Fruit fly (Drosophila melanogaster) whole organism, prepupa: ENCODE data around the gene CG11454.

Experiments
- CG10631 ChIP-seq: fragments of 200-800 bp; sonication (Bioruptor generic); optimal IDR thresholded peaks from 2 replicates; lab custom pipeline; 2016; ENCODE audit warnings: missing biosample characterization, missing genetic modification characterization
- CG11294 ChIP-seq: fragments of 200-800 bp; sonication (Bioruptor generic); IDR thresholded peaks from 2 replicates; pipeline ENCODE4 v1.3.6; 2022; ENCODE audit warnings: missing biosample characterization, missing genetic modification characterization
- CG3919 ChIP-seq: fragments of 200-800 bp; sonication (Bioruptor generic); optimal IDR thresholded peaks from 3 replicates; lab custom pipeline; 2016; ENCODE audit warnings: missing biosample characterization, missing genetic modification characterization
- CG7368 ChIP-seq: fragments of 200-800 bp; sonication (Bioruptor generic); optimal IDR thresholded peaks from 3 replicates; lab custom pipeline; 2016; ENCODE audit warnings: missing biosample characterization, missing genetic modification characterization
- Eip75B ChIP-seq: fragments of 200-800 bp; sonication (Bioruptor generic); optimal IDR thresholded peaks from 3 replicates; lab custom pipeline; 2016; ENCODE audit warnings: missing biosample characterization, missing genetic modification characterization
- Eip93F ChIP-seq: fragments of 200-800 bp; sonication (Bioruptor generic); optimal IDR thresholded peaks from 2 replicates; lab custom pipeline; 2016; ENCODE audit warnings: missing biosample characterization, mild to moderate bottlenecking, missing genetic modification characterization

- TF ChIP-seq Eip75B (no peak), Eip93F (no peak), CG3919 (GFP tag; lab: Kevin White, UChicago) (no peak), CG10631 (GFP tag; lab: Kevin White, UChicago) (no peak), CG11294 (no peak), CG7368 (GFP tag; lab: Kevin White, UChicago) (no peak)
Measured at dm6 chr2L:106540-106939, 36.6 kb upstream of the CG11454 start, which contains the start of the genes Nhe1 and Sam-S.
